Fruit fly (Drosophila melanogaster): ENCODE data around the gene Hakai.
A peak's percentile ranks its signal among the peaks of the same experiment; 100 is the strongest.

The Hakai gene

DNA sequence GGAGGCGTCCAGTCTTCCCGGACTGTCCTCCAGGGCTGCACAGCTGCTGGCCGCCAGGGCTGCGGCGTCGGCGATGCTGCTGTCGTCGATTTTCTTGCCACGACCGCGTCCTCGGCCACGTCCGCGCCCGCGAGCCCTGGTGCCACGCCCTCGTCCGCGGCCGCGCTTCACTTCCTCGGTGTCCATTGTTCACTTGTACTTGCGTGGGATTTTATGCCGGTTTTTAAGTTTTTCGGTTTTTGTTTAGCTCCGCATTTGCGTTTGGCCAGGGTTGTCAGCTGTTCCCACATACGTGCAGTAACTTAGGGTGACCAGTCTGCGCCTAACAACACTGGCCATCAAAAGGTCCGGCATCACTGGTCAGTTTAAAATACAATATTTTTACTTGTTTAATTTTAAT lies at the start of gene Hakai (continued):
- peak; percentile 25; the same call in 1 of the 2 replicates for TF ChIP-seq CG31441 (GFP tag; IDR thresholded peaks at IDR 0.05)
- no peak for TF ChIP-seq C15 (GFP tag; IDR thresholded peaks at IDR 0.05)
- peak; percentile 38 for TF ChIP-seq fd96Cb (tag; optimal IDR thresholded peaks at IDR 0.05)
- no peak for TF ChIP-seq jigr1 (GFP tag; IDR thresholded peaks at IDR 0.05)
- peak; percentile 48 for TF ChIP-seq slou (GFP tag; optimal IDR thresholded peaks at IDR 0.05)
- peak; percentile 35 for TF ChIP-seq emc (GFP tag; optimal IDR thresholded peaks at IDR 0.05)
- no peak for TF ChIP-seq CkIIα-i1 (GFP tag; IDR thresholded peaks at IDR 0.05)
- peak; percentile 57 for TF ChIP-seq HmgZ (tag; optimal IDR thresholded peaks at IDR 0.05)
- no peak for TF ChIP-seq pita (GFP tag; optimal IDR thresholded peaks at IDR 0.05)
- TF ChIP-seq CG31365 (tag; optimal IDR thresholded peaks at IDR 0.05) = no peak
- TF ChIP-seq Ptx1 (GFP tag; IDR thresholded peaks at IDR 0.05) = peak; percentile 62
- peak; percentile 28 for TF ChIP-seq gsb-n (tag; optimal IDR thresholded peaks at IDR 0.05)
- TF ChIP-seq abd-A (tag; optimal IDR thresholded peaks at IDR 0.05) = no peak
- peak; percentile 70 for TF ChIP-seq phol (tag; optimal IDR thresholded peaks at IDR 0.05)
- no peak for TF ChIP-seq Hand (GFP tag; optimal IDR thresholded peaks at IDR 0.05)
- TF ChIP-seq ftz-f1 (GFP tag; optimal IDR thresholded peaks at IDR 0.05) = peak; percentile 53
- no peak for TF ChIP-seq CG42726 (GFP tag; IDR thresholded peaks at IDR 0.05; ENCODE audit: partially characterized antibody)
- TF ChIP-seq CG1647 (GFP tag; optimal IDR thresholded peaks at IDR 0.05) = peak; percentile 72
- peak; percentile 52; the same call in 1 of the 2 replicates for TF ChIP-seq Ada2b (GFP tag; IDR thresholded peaks at IDR 0.05)
- no peak for TF ChIP-seq nau (GFP tag; optimal IDR thresholded peaks at IDR 0.05)
- TF ChIP-seq CG9932 (GFP tag; IDR thresholded peaks at IDR 0.05) = peak; percentile 83
- TF ChIP-seq Sox102F (GFP tag; optimal IDR thresholded peaks at IDR 0.05) = peak; percentile 27
- peak; percentile 72 for TF ChIP-seq NFAT (GFP tag; IDR thresholded peaks at IDR 0.05)
- TF ChIP-seq CG10959 (GFP tag; IDR thresholded peaks at IDR 0.05) = no peak
- TF ChIP-seq CG1602 (GFP tag; optimal IDR thresholded peaks at IDR 0.05) = peak; percentile 37
- 0 out of 2 replicates have a peak, but pooled peaks have one; percentile 28 for TF ChIP-seq inv (GFP tag; IDR thresholded peaks at IDR 0.05; ENCODE audit: partially characterized antibody)
- no peak for TF ChIP-seq CG11696 (GFP tag; IDR thresholded peaks at IDR 0.05)
- no peak for TF ChIP-seq CG32767 (GFP tag; IDR thresholded peaks at IDR 0.05)
- TF ChIP-seq CG3995 (GFP tag; optimal IDR thresholded peaks at IDR 0.05) = peak; percentile 4
- TF ChIP-seq toy (GFP tag; IDR thresholded peaks at IDR 0.05) = no peak
- peak; percentile 62 for TF ChIP-seq dm (GFP tag; optimal IDR thresholded peaks at IDR 0.05)
- peak; percentile 11 for TF ChIP-seq CG10209 (GFP tag; optimal IDR thresholded peaks at IDR 0.05)
- TF ChIP-seq pros (GFP tag; optimal IDR thresholded peaks at IDR 0.05) = no peak
- peak; percentile 73 for TF ChIP-seq row (GFP tag; IDR thresholded peaks at IDR 0.05)
- peak; percentile 17 for TF ChIP-seq CG13296 (GFP tag; optimal IDR thresholded peaks at IDR 0.05)
- peak; percentile 35 for TF ChIP-seq CG6254 (GFP tag; optimal IDR thresholded peaks at IDR 0.05)
- 0 out of 3 replicates have a peak, but pooled peaks have one; percentile 38 for TF ChIP-seq HLH4C (GFP tag; IDR thresholded peaks at IDR 0.05; ENCODE audit: partially characterized antibody)
- peak; percentile 57 for TF ChIP-seq Myb (GFP tag; optimal IDR thresholded peaks at IDR 0.05)
- peak; percentile 50 for TF ChIP-seq CG9876 (GFP tag; optimal IDR thresholded peaks at IDR 0.05)
- TF ChIP-seq D19A (tag; optimal IDR thresholded peaks at IDR 0.05) = peak; percentile 26
- peak; percentile 97 for TF ChIP-seq CG7928 (GFP tag; optimal IDR thresholded peaks at IDR 0.05)
- TF ChIP-seq B-H2 (GFP tag; optimal IDR thresholded peaks at IDR 0.05) = peak; percentile 5
- no peak for TF ChIP-seq CG4730 (GFP tag; IDR thresholded peaks at IDR 0.05)
- TF ChIP-seq Max (GFP tag; optimal IDR thresholded peaks at IDR 0.05) = peak; percentile 46
- TF ChIP-seq grn (GFP tag; optimal IDR thresholded peaks at IDR 0.05) = no peak
- no peak for TF ChIP-seq CG15011 (GFP tag; optimal IDR thresholded peaks at IDR 0.05)
- TF ChIP-seq dysf (GFP tag; IDR thresholded peaks at IDR 0.05) = peak; percentile 56; the same call in 2 of the 3 replicates
- TF ChIP-seq bigmax (GFP tag; optimal IDR thresholded peaks at IDR 0.05) = no peak
- peak; percentile 13 for TF ChIP-seq CG1832 (GFP tag; optimal IDR thresholded peaks at IDR 0.05)
- peak; percentile 76 for TF ChIP-seq lilli (GFP tag; optimal IDR thresholded peaks at IDR 0.05)
- no peak for TF ChIP-seq Mrtf (GFP tag; IDR thresholded peaks at IDR 0.05)

Measured in whole organism, embryonic.